Fruit fly (Drosophila melanogaster) whole organism, adult: ENCODE data around the gene Mur82C.

Experiments used
- CG12768 ChIP-seq: fragments of 200-800 bp; sonication (Bioruptor generic); optimal IDR thresholded peaks from 2 replicates; lab custom pipeline; 2017; ENCODE audit warnings: missing biosample characterization, missing genetic modification characterization, mild to moderate bottlenecking, moderate library complexity, missing genetic modification reagents
- CG14711 ChIP-seq: fragments of 200-800 bp; sonication (Bioruptor generic); optimal IDR thresholded peaks from 2 replicates; lab custom pipeline; 2018; ENCODE audit warnings: missing biosample characterization, mild to moderate bottlenecking, missing genetic modification characterization, moderate library complexity
- CG33017 ChIP-seq: fragments of 200-800 bp; sonication (Bioruptor generic); optimal IDR thresholded peaks from 2 replicates; lab custom pipeline; 2018; ENCODE audit warnings: missing biosample characterization, mild to moderate bottlenecking, missing genetic modification characterization, moderate library complexity
- CG7101 ChIP-seq: fragments of 200-800 bp; sonication (Bioruptor generic); optimal IDR thresholded peaks from 2 replicates; lab custom pipeline; 2018; ENCODE audit warnings: missing biosample characterization, mild to moderate bottlenecking, missing genetic modification characterization, moderate library complexity
- Crg-1 ChIP-seq: fragments of 200-800 bp; sonication (Bioruptor generic); optimal IDR thresholded peaks from 2 replicates; lab custom pipeline; 2016; ENCODE audit warnings: missing biosample characterization, missing genetic modification characterization
- bab1 ChIP-seq: fragments of 200-800 bp; sonication (Bioruptor generic); optimal IDR thresholded peaks from 3 replicates; lab custom pipeline; 2019; ENCODE audit warnings: missing biosample characterization, mild to moderate bottlenecking, missing genetic modification characterization, moderate library complexity
- kay ChIP-seq: fragments of 200-800 bp; sonication (Bioruptor generic); peaks from one replicate; lab custom pipeline; 2016; ENCODE audit warnings: missing biosample characterization, missing genetic modification characterization, borderline replicate concordance
- pad ChIP-seq: fragments of 200-800 bp; sonication (Bioruptor generic); optimal IDR thresholded peaks from 3 replicates; lab custom pipeline; 2017; ENCODE audit warnings: missing biosample characterization, missing genetic modification characterization, mild to moderate bottlenecking, moderate library complexity, missing genetic modification reagents
- tj ChIP-seq: fragments of 200-800 bp; sonication (Bioruptor generic); optimal IDR thresholded peaks from 3 replicates; lab custom pipeline; 2017; ENCODE audit warnings: missing biosample characterization, mild to moderate bottlenecking, missing genetic modification characterization, moderate library complexity
- toe ChIP-seq: fragments of 200-800 bp; sonication (Bioruptor generic); optimal IDR thresholded peaks from 2 replicates; lab custom pipeline; 2016; ENCODE audit warnings: missing biosample characterization, missing genetic modification characterization

DNA sequence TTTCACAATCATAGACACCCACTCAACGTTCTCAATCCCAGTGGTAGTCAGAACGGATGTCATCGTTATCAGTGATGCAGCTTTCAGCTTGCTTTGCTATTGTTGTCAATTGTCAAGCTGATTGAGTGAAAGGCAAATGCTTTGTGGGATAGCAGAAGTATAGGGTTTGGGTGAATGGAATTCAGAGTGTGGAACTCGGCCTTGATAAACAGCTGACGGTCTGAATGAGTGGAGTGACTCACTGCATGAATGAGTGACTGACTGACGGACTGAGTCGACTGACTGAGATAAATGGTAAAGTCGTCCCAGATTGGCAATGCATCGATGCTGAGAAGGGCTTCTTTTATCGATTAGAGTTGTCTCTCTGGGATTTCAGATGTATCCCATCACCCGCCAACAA lies 10.2 kb upstream of the Mur82C start:
- no peak for TF ChIP-seq CG33017 (tag; lab: Kevin White, UChicago)
- TF ChIP-seq CG14711, result no peak
- TF ChIP-seq toe (GFP tag; lab: Kevin White, UChicago), result no peak
- TF ChIP-seq bab1 (GFP tag; lab: Kevin White, UChicago), result no peak
- TF ChIP-seq CG7101 (tag; lab: Kevin White, UChicago), result no peak
- TF ChIP-seq tj (GFP tag; lab: Kevin White, UChicago), result no peak
- no peak for TF ChIP-seq pad (GFP tag; lab: Kevin White, UChicago)
- no peak for TF ChIP-seq kay (GFP tag; lab: Kevin White, UChicago)
- no peak for TF ChIP-seq Crg-1 (GFP tag; lab: Kevin White, UChicago)
- TF ChIP-seq CG12768, result no peak
